Fruit fly (Drosophila melanogaster) whole organism, embryonic: ENCODE measurements around the gene SkpA.
A peak's percentile ranks its signal among the peaks of the same experiment; 100 is the strongest.

Source experiments
- Asciz ChIP-seq: fragments of 200-800 bp; sonication (Bioruptor generic); optimal IDR thresholded peaks from 2 replicates; lab custom pipeline; 2017; ENCODE audit warnings: missing biosample characterization, mild to moderate bottlenecking, missing genetic modification characterization, missing genetic modification reagents
- Atf-2 ChIP-seq: fragments of 200-800 bp; sonication (Bioruptor generic); optimal IDR thresholded peaks from 2 replicates; lab custom pipeline; 2016; ENCODE audit warnings: missing biosample characterization, missing genetic modification characterization
- Atf6 ChIP-seq: fragments of 200-800 bp; sonication (Bioruptor generic); IDR thresholded peaks from 2 replicates; pipeline ENCODE4 v1.3.6; 2022; ENCODE audit warnings: missing biosample characterization, missing genetic modification characterization
- B-H2 ChIP-seq: fragments of 200-800 bp; sonication (Bioruptor generic); optimal IDR thresholded peaks from 2 replicates; lab custom pipeline; 2018; ENCODE audit warnings: missing biosample characterization, mild to moderate bottlenecking, missing genetic modification characterization
- BEAF-32 ChIP-seq: fragments of 200-800 bp; sonication (Bioruptor generic); optimal IDR thresholded peaks from 3 replicates; lab custom pipeline; 2017; ENCODE audit warnings: missing biosample characterization, missing genetic modification characterization, mild to moderate bottlenecking, moderate library complexity, missing genetic modification reagents
- Bdp1 ChIP-seq: fragments of 200-800 bp; sonication (Bioruptor generic); optimal IDR thresholded peaks from 3 replicates; lab custom pipeline; 2016; ENCODE audit warnings: missing biosample characterization, missing genetic modification characterization
- CG10543 ChIP-seq: fragments of 200-800 bp; sonication (Bioruptor generic); optimal IDR thresholded peaks from 3 replicates; lab custom pipeline; 2017; ENCODE audit warnings: missing biosample characterization, mild to moderate bottlenecking, missing genetic modification characterization, moderate library complexity
- CG12299 ChIP-seq: fragments of 200-800 bp; sonication (Bioruptor generic); optimal IDR thresholded peaks from 2 replicates; lab custom pipeline; 2018; ENCODE audit warnings: missing biosample characterization, mild to moderate bottlenecking, missing genetic modification characterization
- CG14050 ChIP-seq: fragments of 200-800 bp; sonication (Bioruptor generic); IDR thresholded peaks from 3 replicates; pipeline ENCODE4 v1.3.6; 2022; ENCODE audit warnings: missing biosample characterization, missing genetic modification characterization
- CG16813 ChIP-seq: fragments of 200-800 bp; sonication (Bioruptor generic); IDR thresholded peaks from 3 replicates; pipeline ENCODE4 v1.3.6; 2022; ENCODE audit warnings: missing biosample characterization, missing genetic modification characterization; ENCODE audit not compliant: partially characterized antibody
- CG17612 ChIP-seq: fragments of 200-800 bp; sonication (Bioruptor generic); IDR thresholded peaks from 2 replicates; pipeline ENCODE4 v1.3.6; 2022; ENCODE audit warnings: missing biosample characterization, missing genetic modification characterization
- CG18011 ChIP-seq: fragments of 200-800 bp; sonication (Bioruptor generic); optimal IDR thresholded peaks from 2 replicates; lab custom pipeline; 2017; ENCODE audit warnings: missing biosample characterization, missing genetic modification characterization, mild to moderate bottlenecking, moderate library complexity, missing genotype
- CG1832 ChIP-seq: fragments of 200-800 bp; sonication (Bioruptor generic); optimal IDR thresholded peaks from 2 replicates; lab custom pipeline; 2017; ENCODE audit warnings: missing biosample characterization, mild to moderate bottlenecking, missing genetic modification characterization, inconsistent platforms
- CG2120 ChIP-seq: fragments of 200-800 bp; sonication (Bioruptor generic); optimal IDR thresholded peaks from 3 replicates; lab custom pipeline; 2016; ENCODE audit warnings: missing biosample characterization, missing genetic modification characterization
- CG31224 ChIP-seq: fragments of 200-800 bp; sonication (Bioruptor generic); IDR thresholded peaks from 2 replicates; pipeline ENCODE4 v1.3.6; 2022; ENCODE audit warnings: missing biosample characterization, missing genetic modification characterization
- CG3407 ChIP-seq: fragments of 200-800 bp; sonication (Bioruptor generic); optimal IDR thresholded peaks from 2 replicates; lab custom pipeline; 2018; ENCODE audit warnings: missing biosample characterization, mild to moderate bottlenecking, missing genetic modification characterization
- CG43689 ChIP-seq: fragments of 200-800 bp; sonication (Bioruptor generic); IDR thresholded peaks from 2 replicates; pipeline ENCODE4 v1.3.6; 2022; ENCODE audit warnings: missing biosample characterization, missing genetic modification characterization
- CG4404 ChIP-seq: fragments of 200-800 bp; sonication (Bioruptor generic); IDR thresholded peaks from 2 replicates; pipeline ENCODE4 v1.3.6; 2022; ENCODE audit warnings: missing biosample characterization, missing genetic modification characterization
- CG6654 ChIP-seq: fragments of 200-800 bp; sonication (Bioruptor generic); optimal IDR thresholded peaks from 2 replicates; lab custom pipeline; 2017; ENCODE audit warnings: missing biosample characterization, mild to moderate bottlenecking, missing genetic modification characterization
- CHES-1-like ChIP-seq: fragments of 200-800 bp; sonication (Bioruptor generic); optimal IDR thresholded peaks from 2 replicates; lab custom pipeline; 2016; ENCODE audit warnings: missing biosample characterization, missing genetic modification characterization
- CoRest ChIP-seq: fragments of 200-800 bp; sonication (Bioruptor generic); optimal IDR thresholded peaks from 3 replicates; lab custom pipeline; 2018; ENCODE audit warnings: missing biosample characterization, mild to moderate bottlenecking, missing genetic modification characterization, moderate library complexity
- Dip3 ChIP-seq: fragments of 200-800 bp; sonication (Bioruptor generic); optimal IDR thresholded peaks from 3 replicates; lab custom pipeline; 2016; ENCODE audit warnings: missing biosample characterization, missing genetic modification characterization
- Drgx ChIP-seq: fragments of 200-800 bp; sonication (Bioruptor generic); IDR thresholded peaks from 2 replicates; pipeline ENCODE4 v1.3.6; 2022; ENCODE audit warnings: missing biosample characterization, missing genetic modification characterization
- Gsc ChIP-seq: fragments of 200-800 bp; sonication (Bioruptor generic); IDR thresholded peaks from 2 replicates; pipeline ENCODE4 v1.3.6; 2022; ENCODE audit warnings: missing biosample characterization, missing genetic modification characterization
- Hey ChIP-seq: fragments of 200-800 bp; sonication (Bioruptor generic); optimal IDR thresholded peaks from 3 replicates; lab custom pipeline; 2018; ENCODE audit warnings: missing biosample characterization, mild to moderate bottlenecking, missing genetic modification characterization
- Hr39 ChIP-seq: fragments of >200 bp; optimal IDR thresholded peaks from 2 replicates; lab custom pipeline; 2017
- Lpt ChIP-seq: fragments of >200 bp; optimal IDR thresholded peaks from 2 replicates; lab custom pipeline; 2018; ENCODE audit warnings: missing biosample characterization, missing genetic modification characterization
- NfI ChIP-seq: fragments of 200-800 bp; sonication (Bioruptor generic); optimal IDR thresholded peaks from 3 replicates; lab custom pipeline; 2018; ENCODE audit warnings: missing biosample characterization, mild to moderate bottlenecking, missing genetic modification characterization, moderate library complexity
- YL-1 ChIP-seq: fragments of 200-800 bp; sonication (Bioruptor generic); optimal IDR thresholded peaks from 3 replicates; lab custom pipeline; 2017; ENCODE audit warnings: missing biosample characterization, mild to moderate bottlenecking, missing genetic modification characterization
- ab ChIP-seq: fragments of 200-800 bp; sonication (Bioruptor generic); optimal IDR thresholded peaks from 2 replicates; lab custom pipeline; 2016; ENCODE audit warnings: missing biosample characterization, missing genetic modification characterization
- ase ChIP-seq: fragments of 200-800 bp; sonication (Bioruptor generic); IDR thresholded peaks from 3 replicates; pipeline ENCODE4 v1.3.6; 2022; ENCODE audit warnings: missing biosample characterization, missing genetic modification characterization
- az2 ChIP-seq: fragments of 200-800 bp; sonication (Bioruptor generic); optimal IDR thresholded peaks from 3 replicates; lab custom pipeline; 2016; ENCODE audit warnings: missing biosample characterization, missing genetic modification characterization
- bcd ChIP-seq: fragments of 200-800 bp; sonication (Bioruptor generic); optimal IDR thresholded peaks from 2 replicates; lab custom pipeline; 2017; ENCODE audit warnings: missing biosample characterization, mild to moderate bottlenecking, missing genetic modification characterization
- bowl ChIP-seq: fragments of 200-800 bp; sonication (Bioruptor generic); IDR thresholded peaks from 2 replicates; pipeline ENCODE4 v1.3.6; 2022; ENCODE audit warnings: missing biosample characterization, missing genetic modification characterization
- esg ChIP-seq: fragments of 200-800 bp; sonication (Bioruptor generic); conservative IDR thresholded peaks from 2 replicates; pipeline ENCODE4 v1.3.6; 2022; ENCODE audit warnings: missing biosample characterization, missing genetic modification characterization
- fru ChIP-seq: fragments of >200 bp; optimal IDR thresholded peaks from 2 replicates; lab custom pipeline; 2017
- gcm2 ChIP-seq: fragments of 200-800 bp; sonication (Bioruptor generic); optimal IDR thresholded peaks from 2 replicates; lab custom pipeline; 2016; ENCODE audit warnings: missing biosample characterization, missing genetic modification characterization
- grn ChIP-seq: fragments of 200-800 bp; sonication (Bioruptor generic); optimal IDR thresholded peaks from 3 replicates; lab custom pipeline; 2017; ENCODE audit warnings: missing biosample characterization, missing genetic modification characterization
- gro ChIP-seq: fragments of 200-800 bp; sonication (Bioruptor generic); optimal IDR thresholded peaks from 2 replicates; lab custom pipeline; 2016; ENCODE audit warnings: missing biosample characterization, missing genetic modification characterization
- gsb-n ChIP-seq: fragments of 200-800 bp; sonication (Bioruptor generic); optimal IDR thresholded peaks from 3 replicates; lab custom pipeline; 2018; ENCODE audit warnings: missing biosample characterization, mild to moderate bottlenecking, missing genetic modification characterization
- mam ChIP-seq: fragments of 200-800 bp; sonication (Bioruptor generic); optimal IDR thresholded peaks from 3 replicates; lab custom pipeline; 2016; ENCODE audit warnings: missing biosample characterization, missing genetic modification characterization
- pita ChIP-seq: fragments of 200-800 bp; sonication (Bioruptor generic); optimal IDR thresholded peaks from 2 replicates; lab custom pipeline; 2017; ENCODE audit warnings: missing biosample characterization, mild to moderate bottlenecking, missing genetic modification characterization
- pros ChIP-seq: fragments of 200-800 bp; sonication (Bioruptor generic); optimal IDR thresholded peaks from 3 replicates; lab custom pipeline; 2019; ENCODE audit warnings: missing biosample characterization, mild to moderate bottlenecking, missing genetic modification characterization, moderate library complexity
- repo ChIP-seq: fragments of 200-800 bp; sonication (Bioruptor generic); optimal IDR thresholded peaks from 2 replicates; lab custom pipeline; 2016; ENCODE audit warnings: missing biosample characterization, missing genetic modification characterization
- row ChIP-seq: fragments of 200-800 bp; sonication (Bioruptor generic); IDR thresholded peaks from 3 replicates; pipeline ENCODE4 v1.3.6; 2022; ENCODE audit warnings: missing biosample characterization, missing genetic modification characterization
- tgo ChIP-seq: fragments of 200-800 bp; sonication (Bioruptor generic); IDR thresholded peaks from 3 replicates; pipeline ENCODE4 v1.3.6; 2022; ENCODE audit warnings: missing biosample characterization, missing genetic modification characterization
- tll ChIP-seq, 2 experiments: fragments of 200-800 bp in 1 of 2; fragments of >200 bp in 1 of 2; sonication (Bioruptor generic) in 1 of 2; optimal IDR thresholded peaks; 2 replicates each; lab custom pipeline; 2017 to 2019; ENCODE audit warnings: missing biosample characterization in 2 of 2, missing genetic modification characterization in 2 of 2, mild to moderate bottlenecking in 1 of 2, moderate library complexity in 1 of 2
- trh ChIP-seq: fragments of 200-800 bp; sonication (Bioruptor generic); optimal IDR thresholded peaks from 2 replicates; lab custom pipeline; 2016; ENCODE audit warnings: missing biosample characterization, missing genetic modification characterization
- ttk ChIP-seq: fragments of 200-800 bp; sonication (Bioruptor generic); IDR thresholded peaks from 2 replicates; pipeline ENCODE4 v2.1.2; 2022; ENCODE audit warnings: missing biosample characterization, missing genetic modification characterization
- unc-4 ChIP-seq: fragments of 200-800 bp; sonication (Bioruptor generic); IDR thresholded peaks from 2 replicates; pipeline ENCODE4 v1.3.6; 2022; ENCODE audit warnings: missing biosample characterization, missing genetic modification characterization; ENCODE audit not compliant: partially characterized antibody
- zen ChIP-seq: fragments of 200-800 bp; sonication (Bioruptor generic); optimal IDR thresholded peaks from 3 replicates; lab custom pipeline; 2018; ENCODE audit warnings: missing biosample characterization, mild to moderate bottlenecking, missing genetic modification characterization, moderate library complexity

SkpA gene

DNA sequence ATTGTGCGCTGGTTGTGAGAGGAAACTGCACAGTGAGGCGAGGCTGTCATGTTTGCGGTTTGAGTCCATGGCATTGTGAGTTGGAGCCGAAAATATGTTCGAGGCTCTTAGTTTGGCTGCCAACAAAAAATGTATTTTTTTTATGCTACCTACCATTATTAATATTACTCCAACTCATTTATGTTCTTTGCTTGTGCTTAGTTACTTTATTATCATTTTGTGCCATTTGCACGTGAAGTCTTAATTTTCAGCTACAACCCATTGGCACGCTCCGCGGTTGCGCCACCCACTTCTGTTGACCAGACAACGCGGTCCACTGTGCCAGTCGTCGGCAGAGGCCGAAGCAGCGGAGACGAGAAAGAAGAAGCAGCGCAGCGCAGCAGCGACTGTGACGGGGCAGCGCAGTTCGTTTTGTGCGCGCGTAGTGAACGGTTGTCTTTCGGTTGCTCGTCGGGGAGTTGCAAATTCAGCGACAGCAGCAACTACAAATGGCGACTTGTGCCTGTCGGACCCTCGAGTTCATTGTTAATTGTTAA lies 30.6 kb downstream of the SkpA start, which contains the start of gene sdk (continued):
- TF ChIP-seq bcd, result peak; percentile 94
- TF ChIP-seq B-H2, result peak; percentile 72
- peak; percentile 14 for TF ChIP-seq BEAF-32 (GFP tag; lab: Kevin White, UChicago)
- TF ChIP-seq row (GFP tag; lab: Robert Waterston, UW), result peak; percentile 98
- TF ChIP-seq pros (GFP tag; lab: Kevin White, UChicago), result peak; percentile 28
- peak; percentile 88 for TF ChIP-seq Atf6 (GFP tag; lab: Robert Waterston, UW)
- TF ChIP-seq CG3407, result peak; percentile 89
- TF ChIP-seq repo, result peak; percentile 84
- TF ChIP-seq CG17612 (GFP tag; lab: Robert Waterston, UW), result peak; percentile 50; the same call in 1 of the 2 replicates
- TF ChIP-seq Hr39 (lab: Kevin White, UChicago), result no peak
- TF ChIP-seq bowl (GFP tag; lab: Robert Waterston, UW), result peak; percentile 80
- peak; percentile 76 for TF ChIP-seq Gsc (GFP tag; lab: Robert Waterston, UW)
- TF ChIP-seq esg, result peak; percentile 90
- TF ChIP-seq NfI, result peak; percentile 80
- no peak for TF ChIP-seq CG1832 (GFP tag; lab: Kevin White, UChicago)
- no peak for TF ChIP-seq fru
- TF ChIP-seq CG43689 (GFP tag; lab: Robert Waterston, UW), result 0 out of 2 replicates have a peak, but pooled peaks have one; percentile 40
- peak; percentile 42 for TF ChIP-seq grn (GFP tag; lab: Kevin White, UChicago)
- TF ChIP-seq CG16813, result peak; percentile 61
- peak; percentile 93 for TF ChIP-seq CG10543 (GFP tag; lab: Kevin White, UChicago)
- TF ChIP-seq CG6654 (GFP tag; lab: Kevin White, UChicago), result peak; percentile 67
- TF ChIP-seq Atf-2, result peak; percentile 94
- TF ChIP-seq ttk (GFP tag; lab: Robert Waterston, UW), result peak; percentile 68
- peak; percentile 88 for TF ChIP-seq Bdp1 (GFP tag; lab: Kevin White, UChicago)
- TF ChIP-seq Lpt (GFP tag; lab: Kevin White, UChicago), result no peak
- TF ChIP-seq unc-4 (GFP tag; lab: Robert Waterston, UW), result 0 out of 2 replicates have a peak, but pooled peaks have one; percentile 34
- peak; percentile 61 for TF ChIP-seq Hey (tag; lab: Kevin White, UChicago)
- TF ChIP-seq Drgx, result peak; percentile 90
- TF ChIP-seq CG4404 (GFP tag; lab: Robert Waterston, UW), result peak; percentile 89
- TF ChIP-seq ase (GFP tag; lab: Robert Waterston, UW), result peak; percentile 84
- peak; percentile 64 for TF ChIP-seq ab
- TF ChIP-seq CG31224 (GFP tag; lab: Robert Waterston, UW), result peak; percentile 81
- peak; percentile 78 for TF ChIP-seq trh (GFP tag; lab: Kevin White, UChicago)
- peak; percentile 95 for TF ChIP-seq CG2120
- peak; percentile 83 for TF ChIP-seq Asciz
- TF ChIP-seq tll (GFP tag; optimal IDR thresholded peaks at IDR 0.05; lab: Kevin White, UChicago), result peak in 1 of 2 experiments; percentile 54
- peak; percentile 69 for TF ChIP-seq zen (tag; lab: Kevin White, UChicago)
- TF ChIP-seq CHES-1-like, result peak; percentile 95
- TF ChIP-seq pita, result no peak
- peak; percentile 88 for TF ChIP-seq gro (GFP tag; lab: Kevin White, UChicago)
- peak; percentile 90 for TF ChIP-seq gsb-n
- peak; percentile 95 for TF ChIP-seq mam
- peak; percentile 78 for TF ChIP-seq CG14050 (GFP tag; lab: Robert Waterston, UW)
- TF ChIP-seq tgo (GFP tag; lab: Robert Waterston, UW), result peak; percentile 87
- peak; percentile 93 for TF ChIP-seq CoRest (tag; lab: Kevin White, UChicago)
- TF ChIP-seq Dip3 (GFP tag; lab: Kevin White, UChicago), result peak; percentile 86
- peak; percentile 88 for TF ChIP-seq CG12299 (tag; lab: Kevin White, UChicago)
- peak; percentile 81 for TF ChIP-seq gcm2 (GFP tag; lab: Kevin White, UChicago)
- peak; percentile 91 for TF ChIP-seq az2 (GFP tag; lab: Kevin White, UChicago)
- peak; percentile 50 for TF ChIP-seq YL-1 (GFP tag; lab: Kevin White, UChicago)
- TF ChIP-seq CG18011, result peak; percentile 64
